Fruit fly (Drosophila melanogaster) whole organism, prepupa: Measurements from ENCODE around the gene CG11000.

Experiments
- Blimp-1 ChIP-seq: fragments of 200-800 bp; sonication (Bioruptor generic); optimal IDR thresholded peaks from 3 replicates; lab custom pipeline; 2017; ENCODE audit warnings: missing biosample characterization, missing genetic modification characterization, mild to moderate bottlenecking, moderate library complexity, missing genetic modification reagents
- CG10669 ChIP-seq: fragments of 200-800 bp; sonication (Bioruptor generic); optimal IDR thresholded peaks from 3 replicates; lab custom pipeline; 2018; ENCODE audit warnings: missing biosample characterization, mild to moderate bottlenecking, missing genetic modification characterization, moderate library complexity
- CG11294 ChIP-seq: fragments of 200-800 bp; sonication (Bioruptor generic); IDR thresholded peaks from 2 replicates; pipeline ENCODE4 v1.3.6; 2022; ENCODE audit warnings: missing biosample characterization, missing genetic modification characterization
- CG11902 ChIP-seq: fragments of 200-800 bp; sonication (Bioruptor generic); optimal IDR thresholded peaks from 3 replicates; lab custom pipeline; 2016; ENCODE audit warnings: missing biosample characterization, missing genetic modification characterization
- CG15336 ChIP-seq: fragments of 200-800 bp; sonication (Bioruptor generic); IDR thresholded peaks from 2 replicates; pipeline ENCODE4 v1.3.6; 2022; ENCODE audit warnings: missing biosample characterization, missing genetic modification characterization
- CG1621 ChIP-seq: fragments of 200-800 bp; sonication (Bioruptor generic); optimal IDR thresholded peaks from 3 replicates; lab custom pipeline; 2018; ENCODE audit warnings: missing biosample characterization, mild to moderate bottlenecking, missing genetic modification characterization
- CG3032 ChIP-seq: fragments of 200-800 bp; optimal IDR thresholded peaks from 2 replicates; lab custom pipeline; 2019; ENCODE audit warnings: missing biosample characterization, mild to moderate bottlenecking, missing genetic modification characterization, moderate library complexity
- CG32006 ChIP-seq: fragments of 200-800 bp; sonication (Bioruptor generic); optimal IDR thresholded peaks from 3 replicates; lab custom pipeline; 2017; ENCODE audit warnings: missing biosample characterization, mild to moderate bottlenecking, missing genetic modification characterization
- CG6163 ChIP-seq: fragments of 200-800 bp; sonication (Bioruptor generic); IDR thresholded peaks from 3 replicates; pipeline ENCODE4 v1.3.6; 2022; ENCODE audit warnings: missing biosample characterization, missing genetic modification characterization
- CG6808 ChIP-seq: fragments of 200-800 bp; sonication (Bioruptor generic); optimal IDR thresholded peaks from 3 replicates; lab custom pipeline; 2017; ENCODE audit warnings: missing biosample characterization, missing genetic modification characterization, mild to moderate bottlenecking, moderate library complexity, missing genetic modification reagents
- CG8119 ChIP-seq: fragments of 200-800 bp; sonication (Bioruptor generic); IDR thresholded peaks from 3 replicates; pipeline ENCODE4 v1.3.6; 2022; ENCODE audit warnings: missing biosample characterization, missing genetic modification characterization
- CG9139 ChIP-seq: fragments of 200-800 bp; sonication (Bioruptor generic); optimal IDR thresholded peaks from 3 replicates; lab custom pipeline; 2017; ENCODE audit warnings: missing biosample characterization, mild to moderate bottlenecking, missing genetic modification characterization
- Eip78C ChIP-seq: fragments of 200-800 bp; sonication (Bioruptor generic); peaks from one replicate; lab custom pipeline; 2016; ENCODE audit warnings: missing biosample characterization, missing genetic modification characterization
- Eip93F ChIP-seq: fragments of 200-800 bp; sonication (Bioruptor generic); optimal IDR thresholded peaks from 2 replicates; lab custom pipeline; 2016; ENCODE audit warnings: missing biosample characterization, mild to moderate bottlenecking, missing genetic modification characterization
- Gug ChIP-seq: fragments of 200-800 bp; sonication (Bioruptor generic); IDR thresholded peaks from 2 replicates; pipeline ENCODE4 v1.3.6; 2022; ENCODE audit warnings: missing biosample characterization, missing genetic modification characterization
- Hr39 ChIP-seq: fragments of 200-800 bp; sonication (Bioruptor generic); optimal IDR thresholded peaks from 2 replicates; lab custom pipeline; 2016; ENCODE audit warnings: missing biosample characterization, missing genetic modification characterization
- OdsH ChIP-seq: fragments of 200-800 bp; sonication (Bioruptor generic); optimal IDR thresholded peaks from 3 replicates; lab custom pipeline; 2016; ENCODE audit warnings: missing biosample characterization, missing genetic modification characterization
- Smox ChIP-seq: fragments of 200-800 bp; sonication (Bioruptor generic); optimal IDR thresholded peaks from 3 replicates; lab custom pipeline; 2016; ENCODE audit warnings: missing biosample characterization, missing genetic modification characterization
- Sox15 ChIP-seq: fragments of 200-800 bp; sonication (Bioruptor generic); optimal IDR thresholded peaks from 3 replicates; lab custom pipeline; 2016; ENCODE audit warnings: missing biosample characterization, missing genetic modification characterization
- acj6 ChIP-seq: fragments of 200-800 bp; sonication (Bioruptor generic); optimal IDR thresholded peaks from 3 replicates; lab custom pipeline; 2016; ENCODE audit warnings: missing biosample characterization, missing genetic modification characterization
- cyc ChIP-seq: fragments of 200-800 bp; sonication (Bioruptor generic); optimal IDR thresholded peaks from 3 replicates; lab custom pipeline; 2016; ENCODE audit warnings: missing biosample characterization, missing genetic modification characterization
- eg ChIP-seq: fragments of 200-800 bp; sonication (Bioruptor generic); IDR thresholded peaks from 3 replicates; pipeline ENCODE4 v1.3.6; 2022; ENCODE audit warnings: missing biosample characterization, missing genetic modification characterization
- fd85E ChIP-seq: fragments of 200-800 bp; sonication (Bioruptor generic); optimal IDR thresholded peaks from 3 replicates; lab custom pipeline; 2016; ENCODE audit warnings: missing biosample characterization, missing genetic modification characterization
- pdm3 ChIP-seq: fragments of 200-800 bp; sonication (Bioruptor generic); optimal IDR thresholded peaks from 3 replicates; lab custom pipeline; 2016; ENCODE audit warnings: missing biosample characterization, missing genetic modification characterization
- salr ChIP-seq, 2 experiments: fragments of 200-800 bp; sonication (Bioruptor generic); optimal IDR thresholded peaks; 3 replicates each; lab custom pipeline; 2016 to 2018; ENCODE audit warnings: missing biosample characterization in 2 of 2, missing genetic modification characterization in 2 of 2, mild to moderate bottlenecking in 1 of 2
- ss ChIP-seq, 2 experiments: fragments of 200-800 bp; sonication (Bioruptor generic); optimal IDR thresholded peaks; 2 replicates in 1 of 2; 3 replicates in 1 of 2; lab custom pipeline; 2017 to 2018; ENCODE audit warnings: mild to moderate bottlenecking in 2 of 2, missing biosample characterization in 2 of 2, missing genetic modification characterization in 2 of 2, moderate library complexity in 1 of 2
- svp ChIP-seq: fragments of 200-800 bp; sonication (Bioruptor generic); peaks from one replicate; lab custom pipeline; 2016; ENCODE audit warnings: missing biosample characterization, missing genetic modification characterization
- topi ChIP-seq: fragments of 200-800 bp; sonication (Bioruptor generic); optimal IDR thresholded peaks from 3 replicates; lab custom pipeline; 2016; ENCODE audit warnings: missing biosample characterization, missing genetic modification characterization

Gene CG11000

dm6 chr3R:5791497-5791896 lies 10.6 kb upstream of the CG11000 start, which contains the start of gene Hpf1 (continued):
- TF ChIP-seq Smox: peak; percentile 99
- peak; percentile 98 for TF ChIP-seq fd85E (GFP tag; lab: Kevin White, UChicago)
- peak; percentile 99 for TF ChIP-seq Eip93F (GFP tag; lab: Kevin White, UChicago)
- peak; percentile 99 for TF ChIP-seq acj6 (GFP tag; lab: Kevin White, UChicago)
- TF ChIP-seq CG9139 (GFP tag; lab: Kevin White, UChicago): peak; percentile 96
- peak; percentile 98 to 99 for TF ChIP-seq salr (GFP tag; optimal IDR thresholded peaks at IDR 0.05; lab: Kevin White, UChicago)
- peak; percentile 99 for TF ChIP-seq cyc
- TF ChIP-seq pdm3 (GFP tag; lab: Kevin White, UChicago): peak; percentile 99
- peak; percentile 98 for TF ChIP-seq CG6808 (GFP tag; lab: Kevin White, UChicago)
- peak; percentile 98 for TF ChIP-seq CG11902 (GFP tag; lab: Kevin White, UChicago)
- TF ChIP-seq CG32006: peak; percentile 99
- peak; percentile 98 for TF ChIP-seq CG11294
- TF ChIP-seq CG8119 (GFP tag; lab: Robert Waterston, UW): peak; percentile 98
- peak; percentile 99 for TF ChIP-seq Sox15 (GFP tag; lab: Kevin White, UChicago)
- peak; percentile 99 for TF ChIP-seq CG1621 (tag; lab: Kevin White, UChicago)
- peak; percentile 99 for TF ChIP-seq CG3032 (tag; lab: Kevin White, UChicago)
- TF ChIP-seq Gug (GFP tag; lab: Robert Waterston, UW): peak; percentile 98

DNA sequence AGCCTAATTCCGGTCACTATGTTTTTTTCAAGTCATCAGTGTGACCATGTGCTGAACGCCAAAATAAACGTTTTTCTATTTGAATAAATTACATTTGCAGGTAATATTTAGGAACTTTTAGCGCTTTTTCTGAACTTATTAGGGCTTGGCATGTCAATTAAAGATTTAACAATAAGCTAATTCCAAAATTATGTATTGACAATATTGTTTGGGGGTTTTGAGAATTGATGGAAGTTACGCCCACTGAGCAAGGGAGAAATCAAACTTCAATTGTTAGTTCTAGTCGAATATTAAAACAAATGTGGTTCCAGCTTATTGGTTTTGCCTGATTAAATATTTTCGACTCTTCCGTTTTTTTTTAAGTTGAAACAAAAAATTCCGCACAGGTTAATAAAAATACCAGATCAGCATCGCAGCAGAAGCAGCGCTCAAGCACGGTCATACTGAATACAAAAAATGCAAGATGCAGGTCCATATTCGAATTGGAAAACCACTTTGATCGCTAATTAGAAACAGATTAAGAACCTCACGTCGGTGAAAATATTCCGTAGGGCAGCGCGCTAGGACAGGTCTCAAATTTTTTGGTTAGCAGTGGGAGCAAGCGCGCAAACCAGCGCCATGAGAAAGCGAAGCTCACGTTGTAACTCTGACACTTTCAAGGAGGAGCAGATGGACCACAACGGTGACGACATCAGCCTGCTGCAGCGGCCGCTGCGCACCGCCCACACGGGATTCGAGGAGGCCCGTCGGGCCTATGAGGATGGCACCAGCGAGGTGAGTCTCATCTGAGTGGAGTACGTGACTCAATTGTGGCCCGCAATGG lies 7.7 kb upstream of the CG11000 start, which contains the start of the genes PSMG1 and CG10979:
TSS of gene PSMG1 (minus strand) at position 51 of the 823 bp plus-strand sequence.
TSS of gene CG10979 (plus strand) at position 439 of the 823 bp plus-strand sequence.
- no peak for TF ChIP-seq OdsH (GFP tag; lab: Kevin White, UChicago)
- TF ChIP-seq CG9139 (GFP tag; lab: Kevin White, UChicago): no peak
- peak; percentile 45 for TF ChIP-seq svp (GFP tag; lab: Kevin White, UChicago)

- TF ChIP-seq svp (GFP tag; lab: Kevin White, UChicago) (peak; percentile 94), Blimp-1 (GFP tag; lab: Kevin White, UChicago) (no peak)
- TF ChIP-seq, all 60 proteins: peak for 1
Observed at dm6 chr3R:5797709-5798108, 4.4 kb upstream of the CG11000 start.

- 0 out of 3 replicates have a peak, but pooled peaks have one; percentile 23 for TF ChIP-seq CG6163 (GFP tag; lab: Robert Waterston, UW)
- 0 out of 2 replicates have a peak, but pooled peaks have one; percentile 32 for TF ChIP-seq CG15336 (GFP tag; lab: Robert Waterston, UW)
- TF ChIP-seq CG1621 (tag; lab: Kevin White, UChicago): peak; percentile 4
- peak; percentile 59 for TF ChIP-seq Eip78C (GFP tag; lab: Kevin White, UChicago)
- peak in 1 of 2 experiments; percentile 83 for TF ChIP-seq ss (GFP tag; optimal IDR thresholded peaks at IDR 0.05; lab: Kevin White, UChicago)
- no peak for TF ChIP-seq cyc
- no peak for TF ChIP-seq topi
- peak; percentile 39; the same call in 1 of the 3 replicates for TF ChIP-seq eg (GFP tag; lab: Robert Waterston, UW)
Observed at dm6 chr3R:5813157-5813659, 11.1 kb downstream of the CG11000 start, which contains the start of gene CG42675. TSS of gene CG42675 (plus strand) at chr3R:5813609.

DNA sequence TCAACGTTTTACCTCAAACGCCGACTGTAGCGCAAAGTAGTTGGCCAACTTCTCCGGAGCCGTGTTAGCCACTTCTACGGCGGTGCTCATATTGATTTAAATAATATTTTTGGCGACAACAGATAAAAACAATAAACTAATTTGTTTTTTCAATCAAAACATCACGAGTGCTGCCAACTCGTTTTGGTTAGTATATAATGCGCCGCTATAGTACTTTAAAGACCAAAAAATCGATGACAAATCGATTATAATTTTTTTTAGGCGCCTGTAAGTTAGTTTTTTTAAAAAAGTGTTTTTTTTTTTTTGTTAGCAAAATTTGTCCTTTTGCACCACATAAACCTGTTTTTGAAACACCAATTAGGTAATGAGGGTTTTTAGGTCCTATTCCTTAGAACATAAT lies 19.1 kb downstream of the CG11000 start, which contains the start of gene Hpr1:
TSS of gene Hpr1 (minus strand) at position 198 of the 400 bp plus-strand sequence.
- TF ChIP-seq Hr39: no peak
- TF ChIP-seq CG11294: no peak
- TF ChIP-seq Eip78C (GFP tag; lab: Kevin White, UChicago): peak; percentile 61
- no peak for TF ChIP-seq CG9139 (GFP tag; lab: Kevin White, UChicago)
- TF ChIP-seq, all 60 proteins: peak for 1

DNA sequence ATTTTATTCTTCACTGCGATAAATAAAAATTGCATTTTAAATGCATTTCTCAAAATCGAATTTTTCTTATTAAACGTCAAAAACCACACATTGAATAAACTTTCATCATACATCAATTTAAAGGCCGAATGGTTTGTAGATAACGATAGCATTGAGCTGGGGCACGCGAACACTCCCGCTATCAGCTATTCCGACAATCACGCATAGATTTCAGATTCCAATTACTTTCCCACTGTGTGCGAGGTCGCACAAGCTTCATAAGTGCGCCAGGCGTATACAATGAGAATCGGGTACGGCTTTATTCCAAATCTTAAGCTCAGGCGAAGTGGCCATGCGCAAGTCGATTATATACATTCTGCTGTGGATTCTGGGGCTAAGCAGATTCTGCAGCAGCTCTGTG lies 19.6 kb downstream of the CG11000 start, which contains the start of gene CG46303:
TSS of gene CG46303 (plus strand) at position 223 of the 400 bp plus-strand sequence.
- no peak for TF ChIP-seq CG10669 (GFP tag; lab: Kevin White, UChicago)
- TF ChIP-seq, all 60 proteins: peak for 0
